Worm (Caenorhabditis elegans): ENCODE results near the gene metr-1.

- TF ChIP-seq unc-39 (tag; optimal IDR thresholded peaks at IDR 0.05) = no peak
- TF ChIP-seq fos-1 (tag; optimal IDR thresholded peaks at IDR 0.05) = no peak
Measured at ce11 chrII:10898998-10899397, 27.4 kb upstream of the metr-1 start.

Data from whole organism, L2 larva.